Fruit fly (Drosophila melanogaster) whole organism, embryonic: Measurements from ENCODE around the gene GstT4.
A peak's percentile ranks its signal among the peaks of the same experiment; 100 is the strongest.

Source experiments
- Abd-B ChIP-seq: fragments of 200-800 bp; sonication (Bioruptor generic); optimal IDR thresholded peaks from 2 replicates; lab custom pipeline; 2018; ENCODE audit warnings: missing biosample characterization, mild to moderate bottlenecking, missing genetic modification characterization, moderate library complexity
- Adf1 ChIP-seq: fragments of 200-800 bp; sonication (Bioruptor generic); IDR thresholded peaks from 2 replicates; pipeline ENCODE4 v1.3.6; 2022; ENCODE audit warnings: missing biosample characterization, missing genetic modification characterization
- Aef1 ChIP-seq: fragments of 200-800 bp; sonication (Bioruptor generic); IDR thresholded peaks from 3 replicates; pipeline ENCODE4 v1.3.6; 2022; ENCODE audit warnings: missing biosample characterization, missing genetic modification characterization
- Bdp1 ChIP-seq: fragments of 200-800 bp; sonication (Bioruptor generic); optimal IDR thresholded peaks from 3 replicates; lab custom pipeline; 2016; ENCODE audit warnings: missing biosample characterization, missing genetic modification characterization
- BtbVII ChIP-seq: fragments of 200-800 bp; sonication (Bioruptor generic); optimal IDR thresholded peaks from 3 replicates; lab custom pipeline; 2017; ENCODE audit warnings: missing biosample characterization, mild to moderate bottlenecking, missing genetic modification characterization
- CG11247 ChIP-seq: fragments of 200-800 bp; sonication (Bioruptor generic); IDR thresholded peaks from 2 replicates; pipeline ENCODE4 v1.3.6; 2022; ENCODE audit warnings: missing biosample characterization, missing genetic modification characterization
- CG12942 ChIP-seq: fragments of 200-800 bp; sonication (Bioruptor generic); optimal IDR thresholded peaks from 3 replicates; lab custom pipeline; 2016; ENCODE audit warnings: missing biosample characterization, missing genetic modification characterization
- CG13775 ChIP-seq: fragments of 200-800 bp; sonication (Bioruptor generic); optimal IDR thresholded peaks from 3 replicates; lab custom pipeline; 2017; ENCODE audit warnings: missing biosample characterization, mild to moderate bottlenecking, missing genetic modification characterization
- CG14014 ChIP-seq: fragments of 200-800 bp; sonication (Bioruptor generic); IDR thresholded peaks from 2 replicates; pipeline ENCODE4 v1.3.6; 2022; ENCODE audit warnings: missing biosample characterization, missing genetic modification characterization
- CG1603 ChIP-seq: fragments of 200-800 bp; sonication (Bioruptor generic); optimal IDR thresholded peaks from 2 replicates; lab custom pipeline; 2019; ENCODE audit warnings: missing biosample characterization, mild to moderate bottlenecking, missing genetic modification characterization, moderate library complexity
- CG1647 ChIP-seq: fragments of 200-800 bp; sonication (Bioruptor generic); optimal IDR thresholded peaks from 3 replicates; lab custom pipeline; 2016; ENCODE audit warnings: missing biosample characterization, missing genetic modification characterization
- CG17328 ChIP-seq: fragments of 200-800 bp; sonication (Bioruptor generic); IDR thresholded peaks from 2 replicates; pipeline ENCODE4 v1.3.6; 2022; ENCODE audit warnings: missing biosample characterization, missing genetic modification characterization
- CG2678 ChIP-seq: fragments of 200-800 bp; sonication (Bioruptor generic); optimal IDR thresholded peaks from 3 replicates; lab custom pipeline; 2019; ENCODE audit warnings: missing biosample characterization, mild to moderate bottlenecking, missing genetic modification characterization, moderate library complexity
- CG30431 ChIP-seq: fragments of 200-800 bp; sonication (Bioruptor generic); optimal IDR thresholded peaks from 2 replicates; lab custom pipeline; 2017; ENCODE audit warnings: missing biosample characterization, missing genetic modification characterization
- CG32772 ChIP-seq: fragments of 200-800 bp; sonication (Bioruptor generic); IDR thresholded peaks from 2 replicates; pipeline ENCODE4 v1.3.6; 2022; ENCODE audit warnings: missing biosample characterization, missing genetic modification characterization
- CG34422 ChIP-seq: fragments of 200-800 bp; sonication (Bioruptor generic); IDR thresholded peaks from 3 replicates; pipeline ENCODE4 v1.3.6; 2022; ENCODE audit warnings: missing biosample characterization, missing genetic modification characterization
- CG3847 ChIP-seq: fragments of 200-800 bp; sonication (Bioruptor generic); IDR thresholded peaks from 2 replicates; pipeline ENCODE4 v1.3.6; 2022; ENCODE audit warnings: missing biosample characterization, missing genetic modification characterization
- CG5180 ChIP-seq: fragments of 200-800 bp; sonication (Bioruptor generic); optimal IDR thresholded peaks from 3 replicates; lab custom pipeline; 2017; ENCODE audit warnings: missing biosample characterization, missing genetic modification characterization, mild to moderate bottlenecking, moderate library complexity, missing genetic modification reagents
- CG6683 ChIP-seq: fragments of 200-800 bp; sonication (Bioruptor generic); optimal IDR thresholded peaks from 2 replicates; lab custom pipeline; 2017; ENCODE audit warnings: missing biosample characterization, mild to moderate bottlenecking, missing genetic modification characterization, missing genetic modification reagents
- CG7963 ChIP-seq: fragments of 200-800 bp; sonication (Bioruptor generic); IDR thresholded peaks from 3 replicates; pipeline ENCODE4 v1.3.6; 2022; ENCODE audit warnings: missing biosample characterization, missing genetic modification characterization; ENCODE audit not compliant: partially characterized antibody
- CG8290 ChIP-seq, 3 experiments: fragments of 200-800 bp; sonication (Bioruptor generic); optimal IDR thresholded peaks; 2 replicates each; lab custom pipeline; 2016 to 2019; ENCODE audit warnings: missing biosample characterization in 3 of 3, missing genetic modification characterization in 3 of 3, mild to moderate bottlenecking in 2 of 3, moderate library complexity in 1 of 3
- CG8944 ChIP-seq: fragments of 200-800 bp; sonication (Bioruptor generic); optimal IDR thresholded peaks from 3 replicates; lab custom pipeline; 2016; ENCODE audit warnings: missing biosample characterization, missing genetic modification characterization
- CG9876 ChIP-seq: fragments of 200-800 bp; sonication (Bioruptor generic); optimal IDR thresholded peaks from 2 replicates; lab custom pipeline; 2016; ENCODE audit warnings: missing biosample characterization, missing genetic modification characterization
- Dll ChIP-seq: fragments of 200-800 bp; sonication (Bioruptor generic); IDR thresholded peaks from 4 replicates; pipeline ENCODE4 v1.3.6; 2022; ENCODE audit warnings: missing biosample characterization, missing genetic modification characterization; ENCODE audit not compliant: partially characterized antibody
- Fer2 ChIP-seq: fragments of 200-800 bp; sonication (Bioruptor generic); optimal IDR thresholded peaks from 2 replicates; lab custom pipeline; 2018; ENCODE audit warnings: missing biosample characterization, mild to moderate bottlenecking, missing genetic modification characterization, moderate library complexity
- Gug ChIP-seq: fragments of 200-800 bp; sonication (Bioruptor generic); IDR thresholded peaks from 4 replicates; pipeline ENCODE4 v1.3.6; 2022; ENCODE audit warnings: missing biosample characterization, missing genetic modification characterization
- Hmr ChIP-seq: fragments of 200-800 bp; sonication (Bioruptor generic); optimal IDR thresholded peaks from 3 replicates; lab custom pipeline; 2017; ENCODE audit warnings: mild to moderate bottlenecking, missing biosample characterization, missing genetic modification reagents, missing genetic modification characterization
- Hr39 ChIP-seq: fragments of >200 bp; optimal IDR thresholded peaks from 2 replicates; lab custom pipeline; 2017
- Meics ChIP-seq: fragments of 200-800 bp; sonication (Bioruptor generic); optimal IDR thresholded peaks from 2 replicates; lab custom pipeline; 2017; ENCODE audit warnings: missing biosample characterization, mild to moderate bottlenecking, missing genetic modification characterization
- NC2β ChIP-seq: fragments of 200-800 bp; sonication (Bioruptor generic); optimal IDR thresholded peaks from 2 replicates; lab custom pipeline; 2016; ENCODE audit warnings: missing biosample characterization, missing genetic modification characterization
- Taf1 ChIP-seq: fragments of 200-800 bp; sonication (Bioruptor generic); IDR thresholded peaks from 2 replicates; pipeline ENCODE4 v1.3.6; 2022; ENCODE audit warnings: missing biosample characterization, missing genetic modification characterization
- Trl ChIP-seq, 3 experiments: fragments of >200 bp in 2 of 3; fragments of 200-800 bp in 1 of 3; sonication (Bioruptor generic) in 1 of 3; optimal IDR thresholded peaks; 2 replicates in 1 of 3; 3 replicates in 2 of 3; lab custom pipeline; 2016 to 2017; ENCODE audit warnings: missing biosample characterization in 1 of 3, missing genetic modification characterization in 1 of 3
- bcd ChIP-seq: fragments of 200-800 bp; sonication (Bioruptor generic); optimal IDR thresholded peaks from 2 replicates; lab custom pipeline; 2017; ENCODE audit warnings: missing biosample characterization, mild to moderate bottlenecking, missing genetic modification characterization
- caup ChIP-seq: fragments of 200-800 bp; sonication (Bioruptor generic); optimal IDR thresholded peaks from 3 replicates; lab custom pipeline; 2017; ENCODE audit warnings: missing biosample characterization, mild to moderate bottlenecking, missing genetic modification characterization, moderate library complexity; ENCODE audit not compliant: severe bottlenecking
- da ChIP-seq: fragments of 200-800 bp; sonication (Bioruptor generic); optimal IDR thresholded peaks from 2 replicates; lab custom pipeline; 2016; ENCODE audit warnings: missing biosample characterization, missing genetic modification characterization
- dmrt11E ChIP-seq: fragments of 200-800 bp; sonication (Bioruptor generic); optimal IDR thresholded peaks from 3 replicates; lab custom pipeline; 2018; ENCODE audit warnings: missing biosample characterization, mild to moderate bottlenecking, missing genetic modification characterization, moderate library complexity
- en ChIP-seq: fragments of 200-800 bp; sonication (Bioruptor generic); optimal IDR thresholded peaks from 2 replicates; lab custom pipeline; 2016; ENCODE audit warnings: missing biosample characterization, missing genetic modification characterization
- ewg ChIP-seq: fragments of 200-800 bp; sonication (Bioruptor generic); optimal IDR thresholded peaks from 3 replicates; lab custom pipeline; 2017; ENCODE audit warnings: mild to moderate bottlenecking, missing biosample characterization, missing genetic modification reagents, missing genetic modification characterization
- jigr1 ChIP-seq: fragments of 200-800 bp; sonication (Bioruptor generic); IDR thresholded peaks from 3 replicates; pipeline ENCODE4 v1.3.6; 2022; ENCODE audit warnings: missing biosample characterization, missing genetic modification characterization
- jing ChIP-seq: fragments of 200-800 bp; sonication (Bioruptor generic); optimal IDR thresholded peaks from 2 replicates; lab custom pipeline; 2018; ENCODE audit warnings: missing biosample characterization, mild to moderate bottlenecking, missing genetic modification characterization
- knrl ChIP-seq: fragments of 200-800 bp; sonication (Bioruptor generic); IDR thresholded peaks from 3 replicates; pipeline ENCODE4 v1.3.6; 2022; ENCODE audit warnings: missing biosample characterization, missing genetic modification characterization; ENCODE audit not compliant: partially characterized antibody
- lab ChIP-seq: fragments of 200-800 bp; sonication (Bioruptor generic); optimal IDR thresholded peaks from 3 replicates; lab custom pipeline; 2017; ENCODE audit warnings: missing biosample characterization, missing genetic modification characterization, mild to moderate bottlenecking, moderate library complexity, missing genetic modification reagents
- lbe ChIP-seq: fragments of 200-800 bp; sonication (Bioruptor generic); optimal IDR thresholded peaks from 2 replicates; lab custom pipeline; 2016; ENCODE audit warnings: missing biosample characterization, mild to moderate bottlenecking, missing genetic modification characterization
- lilli ChIP-seq: fragments of 200-800 bp; sonication (Bioruptor generic); optimal IDR thresholded peaks from 3 replicates; lab custom pipeline; 2016; ENCODE audit warnings: missing biosample characterization, missing genetic modification characterization
- lov ChIP-seq, 2 experiments: fragments of 200-800 bp in 1 of 2; fragments of >200 bp in 1 of 2; sonication (Bioruptor generic) in 1 of 2; IDR thresholded peaks in 1 of 2; optimal IDR thresholded peaks in 1 of 2; 2 replicates in 1 of 2; 3 replicates in 1 of 2; pipeline versions ENCODE4 v1.3.6 to Lab custom; 2017 to 2022; ENCODE audit warnings: missing biosample characterization in 1 of 2, missing genetic modification characterization in 1 of 2
- pnt ChIP-seq: fragments of 200-800 bp; sonication (Bioruptor generic); optimal IDR thresholded peaks from 3 replicates; lab custom pipeline; 2016; ENCODE audit warnings: missing biosample characterization, missing genetic modification characterization
- row ChIP-seq: fragments of 200-800 bp; sonication (Bioruptor generic); IDR thresholded peaks from 3 replicates; pipeline ENCODE4 v1.3.6; 2022; ENCODE audit warnings: missing biosample characterization, missing genetic modification characterization
- sd ChIP-seq: fragments of 200-800 bp; sonication (Bioruptor generic); optimal IDR thresholded peaks from 3 replicates; lab custom pipeline; 2018; ENCODE audit warnings: missing biosample characterization, mild to moderate bottlenecking, missing genetic modification characterization, moderate library complexity
- sqz ChIP-seq: fragments of 200-800 bp; sonication (Bioruptor generic); optimal IDR thresholded peaks from 3 replicates; lab custom pipeline; 2018; ENCODE audit warnings: missing biosample characterization, mild to moderate bottlenecking, missing genetic modification characterization
- tio ChIP-seq: fragments of 200-800 bp; sonication (Bioruptor generic); optimal IDR thresholded peaks from 2 replicates; lab custom pipeline; 2017; ENCODE audit warnings: missing biosample characterization, missing genetic modification characterization, inconsistent platforms

The GstT4 gene

dm6 chrX:13376520-13376919, 28.0 kb upstream of the GstT4 start (continued):
- TF ChIP-seq CG11247 (GFP tag; lab: Robert Waterston, UW) (no peak), en (GFP tag; lab: Kevin White, UChicago) (no peak), CG30431 (GFP tag; lab: Kevin White, UChicago) (no peak), Meics (GFP tag; lab: Kevin White, UChicago) (peak; percentile 37), Trl (optimal IDR thresholded peaks at IDR 0.05; lab: Kevin White, UChicago) (no peak), Trl (GFP tag; optimal IDR thresholded peaks at IDR 0.05; lab: Kevin White, UChicago) (peak; percentile 21), ewg (GFP tag; lab: Kevin White, UChicago) (no peak), CG7963 (no peak), CG9876 (GFP tag; lab: Kevin White, UChicago) (no peak), row (GFP tag; lab: Robert Waterston, UW) (peak; percentile 51; the same call in 2 of the 3 replicates), CG13775 (GFP tag; lab: Kevin White, UChicago) (peak; percentile 12), Hr39 (lab: Kevin White, UChicago) (no peak), Dll (GFP tag; lab: Robert Waterston, UW) (no peak), Adf1 (GFP tag; lab: Robert Waterston, UW) (no peak), jigr1 (GFP tag; lab: Robert Waterston, UW) (no peak), CG6683 (GFP tag; lab: Kevin White, UChicago) (no peak), Gug (GFP tag; lab: Robert Waterston, UW) (no peak), lov (optimal IDR thresholded peaks at IDR 0.05; lab: Kevin White, UChicago) (no peak), lov (GFP tag; IDR thresholded peaks at IDR 0.05; lab: Robert Waterston, UW) (no peak), CG8290 (GFP tag; optimal IDR thresholded peaks at IDR 0.05; lab: Kevin White, UChicago) (no peak), CG8290 (tag; optimal IDR thresholded peaks at IDR 0.05; lab: Kevin White, UChicago) (peak in 1 of 2 experiments; percentile 43), Aef1 (GFP tag; lab: Robert Waterston, UW) (no peak), CG2678 (tag; lab: Kevin White, UChicago) (peak; percentile 50), CG32772 (GFP tag; lab: Robert Waterston, UW) (no peak), CG5180 (GFP tag; lab: Kevin White, UChicago) (no peak), CG17328 (GFP tag; lab: Robert Waterston, UW) (no peak), CG12942 (GFP tag; lab: Kevin White, UChicago) (no peak), Taf1 (no peak), CG1603 (tag; lab: Kevin White, UChicago) (peak; percentile 3), CG8944 (GFP tag; lab: Kevin White, UChicago) (no peak), jing (GFP tag; lab: Kevin White, UChicago) (no peak), Bdp1 (GFP tag; lab: Kevin White, UChicago) (no peak), da (GFP tag; lab: Kevin White, UChicago) (no peak), sd (tag; lab: Kevin White, UChicago) (no peak), NC2β (no peak), tio (GFP tag; lab: Kevin White, UChicago) (no peak), Abd-B (GFP tag; lab: Kevin White, UChicago) (no peak), knrl (GFP tag; lab: Robert Waterston, UW) (no peak), sqz (GFP tag; lab: Kevin White, UChicago) (no peak), CG14014 (GFP tag; lab: Robert Waterston, UW) (peak; percentile 16; the same call in 1 of the 2 replicates), CG34422 (no peak), lilli (GFP tag; lab: Kevin White, UChicago) (peak; percentile 49), CG1647 (GFP tag; lab: Kevin White, UChicago) (no peak), Fer2 (tag; lab: Kevin White, UChicago) (no peak), dmrt11E (tag; lab: Kevin White, UChicago) (no peak), Hmr (GFP tag; lab: Kevin White, UChicago) (peak; percentile 52), CG3847 (no peak), BtbVII (GFP tag; lab: Kevin White, UChicago) (no peak), lbe (GFP tag; lab: Kevin White, UChicago) (no peak), bcd (GFP tag; lab: Kevin White, UChicago) (no peak), lab (GFP tag; lab: Kevin White, UChicago) (peak; percentile 70), pnt (GFP tag; lab: Kevin White, UChicago) (no peak), caup (GFP tag; lab: Kevin White, UChicago) (peak; percentile 25)
